Worm (Caenorhabditis elegans): ENCODE results near the gene gpa-13.

DNA sequence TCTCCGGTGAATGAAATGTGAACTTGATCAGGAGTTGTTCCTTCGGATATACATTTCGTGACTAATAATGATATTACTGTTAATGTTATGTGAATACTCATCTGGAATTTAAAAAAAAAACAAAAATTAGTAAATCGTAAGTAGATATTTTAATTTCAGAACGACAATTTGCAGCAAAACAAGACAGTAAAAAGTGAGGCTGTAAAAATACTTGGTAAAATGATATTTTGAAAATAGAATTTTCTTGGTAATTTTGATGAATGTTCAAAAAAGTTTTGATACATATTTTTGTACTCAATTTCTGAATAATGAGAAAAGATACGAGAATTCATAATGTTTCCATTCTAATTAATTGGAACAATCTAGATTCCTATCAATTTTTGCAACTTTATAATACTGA is 4.9 kb upstream of the gpa-13 start, which contains the start of gene papl-1:
- TF ChIP-seq med-1 (GFP tag; optimal IDR thresholded peaks at IDR 0.05; ENCODE audit: insufficient read depth) = no peak
- no peak for TF ChIP-seq tab-1 (GFP tag; IDR thresholded peaks at IDR 0.05)
- no peak for TF ChIP-seq ztf-23 (GFP tag; IDR thresholded peaks at IDR 0.05)
- TF ChIP-seq klf-2 (GFP tag; conservative IDR thresholded peaks at IDR 0.05) = no peak
- TF ChIP-seq cog-1 (tag; optimal IDR thresholded peaks at IDR 0.05) = no peak

All from whole organism, midembryonic.